Worm (Caenorhabditis elegans): ENCODE data around the gene nlp-33.

The nlp-33 gene

ce11 chrV:11175336-11175938, 28.3 kb downstream of the nlp-33 start (continued):
- TF ChIP-seq lin-26 (GFP tag; IDR thresholded peaks at IDR 0.05) (peak; percentile 98), xnd-1 (tag; optimal IDR thresholded peaks at IDR 0.05) (peak; percentile 12), madf-6 (GFP tag; IDR thresholded peaks at IDR 0.05) (peak; percentile 90), die-1 (tag; optimal IDR thresholded peaks at IDR 0.05) (peak; percentile 21), pbrm-1 (GFP tag; IDR thresholded peaks at IDR 0.05) (peak; percentile 96), dox-1 (GFP tag; IDR thresholded peaks at IDR 0.05) (peak; percentile 92), lsl-1 (GFP tag; optimal IDR thresholded peaks at IDR 0.05) (peak; percentile 64)

- peak; percentile 57 for TF ChIP-seq unc-130 (GFP tag; optimal IDR thresholded peaks at IDR 0.05)
- peak; percentile 89 for TF ChIP-seq Y56A3A.18 (GFP tag; IDR thresholded peaks at IDR 0.05)
- TF ChIP-seq madf-3 (GFP tag; IDR thresholded peaks at IDR 0.05), result 0 out of 2 replicates have a peak, but pooled peaks have one; percentile 40
- TF ChIP-seq tlf-1 (GFP tag; optimal IDR thresholded peaks at IDR 0.05), result peak; percentile 38
- TF ChIP-seq lsl-1 (GFP tag; optimal IDR thresholded peaks at IDR 0.05), result peak; percentile 67
- TF ChIP-seq aptf-2 (GFP tag; conservative IDR thresholded peaks at IDR 0.05), result peak; percentile 43; the same call in 1 of the 2 replicates
- TF ChIP-seq lir-1 (GFP tag; conservative IDR thresholded peaks at IDR 0.05), result peak; percentile 46; the same call in 1 of the 2 replicates
- peak; percentile 30; the same call in 1 of the 2 replicates for TF ChIP-seq F33H1.4 (GFP tag; IDR thresholded peaks at IDR 0.05)
- peak; percentile 92 for TF ChIP-seq attf-6 (GFP tag; IDR thresholded peaks at IDR 0.05)
- TF ChIP-seq ztf-3 (GFP tag; optimal IDR thresholded peaks at IDR 0.05), result peak; percentile 7
- peak; percentile 94 for TF ChIP-seq snpc-3.4 (tag; optimal IDR thresholded peaks at IDR 0.05)
- TF ChIP-seq snpc-4 (GFP tag; optimal IDR thresholded peaks at IDR 0.05), result peak; percentile 96
- peak; percentile 97 to 99 (median 98) for TF ChIP-seq snpc-4 (tag; optimal IDR thresholded peaks at IDR 0.05)
- TF ChIP-seq tbp1 (GFP tag; optimal IDR thresholded peaks at IDR 0.05), result peak; percentile 79
- TF ChIP-seq B0261.1 (tag; optimal IDR thresholded peaks at IDR 0.05), result peak; percentile 38
- TF ChIP-seq egl-18 (GFP tag; IDR thresholded peaks at IDR 0.05), result 0 out of 2 replicates have a peak, but pooled peaks have one; percentile 55
- peak; percentile 58 for TF ChIP-seq hsf-1 (GFP tag; IDR thresholded peaks at IDR 0.05)
- peak; percentile 69; the same call in 1 of the 2 replicates for TF ChIP-seq ekl-4 (GFP tag; IDR thresholded peaks at IDR 0.05)
- peak; percentile 95 for TF ChIP-seq snpc-1.1 (tag; optimal IDR thresholded peaks at IDR 0.05; ENCODE audit: insufficient read depth)
- TF ChIP-seq egl-44 (GFP tag; IDR thresholded peaks at IDR 0.05), result 0 out of 2 replicates have a peak, but pooled peaks have one; percentile 49
- peak; percentile 92 for TF ChIP-seq rcor-1 (GFP tag; IDR thresholded peaks at IDR 0.05)
- peak; percentile 91 for TF ChIP-seq D2030.7 (GFP tag; IDR thresholded peaks at IDR 0.05)
- TF ChIP-seq madf-8 (GFP tag; conservative IDR thresholded peaks at IDR 0.05), result peak; percentile 35; the same call in 1 of the 2 replicates
- TF ChIP-seq hmg-1.2 (GFP tag; IDR thresholded peaks at IDR 0.05), result peak; percentile 92
- TF ChIP-seq lsy-27 (tag; optimal IDR thresholded peaks at IDR 0.05; ENCODE audit: borderline replicate concordance, insufficient read depth), result peak; percentile 87
- TF ChIP-seq hrde-1 (tag; optimal IDR thresholded peaks at IDR 0.05; ENCODE audit: borderline replicate concordance), result peak; percentile 17
- TF ChIP-seq ceh-27 (GFP tag; optimal IDR thresholded peaks at IDR 0.05), result peak; percentile 19
- peak; percentile 63 for TF ChIP-seq nhr-80 (tag; optimal IDR thresholded peaks at IDR 0.05)
- TF ChIP-seq egrh-3 (GFP tag; IDR thresholded peaks at IDR 0.05), result 0 out of 2 replicates have a peak, but pooled peaks have one; percentile 6
- peak; percentile 59 for TF ChIP-seq hmg-20 (GFP tag; IDR thresholded peaks at IDR 0.05)
- TF ChIP-seq ZK185.1 (tag; optimal IDR thresholded peaks at IDR 0.05; ENCODE audit: poor library complexity, severe bottlenecking), result peak; percentile 43
- TF ChIP-seq Y53G8AR.9 (GFP tag; conservative IDR thresholded peaks at IDR 0.05), result peak; percentile 76; the same call in 1 of the 2 replicates
- peak; percentile 98 for TF ChIP-seq pbrm-1 (GFP tag; IDR thresholded peaks at IDR 0.05)
- peak; percentile 89 for TF ChIP-seq F49E8.2 (tag; optimal IDR thresholded peaks at IDR 0.05; ENCODE audit: insufficient read depth)
- TF ChIP-seq ceh-91 (GFP tag; IDR thresholded peaks at IDR 0.05), result peak; percentile 25; the same call in 1 of the 2 replicates
- peak; percentile 26 for TF ChIP-seq ztf-18 (tag; optimal IDR thresholded peaks at IDR 0.05)
- TF ChIP-seq him-1 (tag; optimal IDR thresholded peaks at IDR 0.05), result peak; percentile 85
- peak; percentile 87 for TF ChIP-seq madf-6 (GFP tag; IDR thresholded peaks at IDR 0.05)
Measured at ce11 chrV:11176693-11177304, 29.7 kb downstream of the nlp-33 start.

All from whole organism, young adult.